Worm (Caenorhabditis elegans): Measurements from ENCODE around the gene F22E5.1.

F22E5.1 gene

DNA sequence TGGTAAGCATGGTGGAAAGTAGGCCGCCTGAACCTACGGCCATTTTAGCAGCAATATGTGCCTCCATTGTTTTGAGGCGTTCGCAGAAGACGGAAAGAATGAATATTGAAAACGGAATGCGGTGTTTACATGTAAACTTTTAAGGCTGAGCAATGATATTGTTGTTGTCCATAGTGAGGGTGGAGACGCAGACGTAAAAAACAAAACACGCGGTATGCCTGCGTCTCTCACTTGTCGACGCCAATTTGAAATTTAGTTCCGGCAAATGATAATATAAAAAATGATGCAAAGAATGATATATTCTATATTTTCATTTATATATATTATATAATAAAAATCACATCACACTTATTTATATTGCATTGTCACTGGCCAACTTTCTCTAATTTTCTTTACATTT lies 34.3 kb downstream of the F22E5.1 start, which contains the start of gene Y47G7B.2:
Gene Y47G7B.2, minus strand, starts transcription at position 143 of the 400 bp plus-strand sequence.
- TF ChIP-seq sea-1 (GFP tag; conservative IDR thresholded peaks at IDR 0.05) (no peak), ama-1 (optimal IDR thresholded peaks at IDR 0.05) (no peak), tra-4 (tag; optimal IDR thresholded peaks at IDR 0.05) (no peak), scrt-1 (GFP tag; IDR thresholded peaks at IDR 0.05) (no peak), F13C5.2 (tag; optimal IDR thresholded peaks at IDR 0.05) (no peak), tbx-37 (GFP tag; conservative IDR thresholded peaks at IDR 0.05) (no peak), aly-1 (tag; optimal IDR thresholded peaks at IDR 0.05) (no peak), ets-7 (tag; optimal IDR thresholded peaks at IDR 0.05) (no peak), hnd-1 (tag; optimal IDR thresholded peaks at IDR 0.05) (no peak), pes-1 (GFP tag; IDR thresholded peaks at IDR 0.05) (no peak)

DNA sequence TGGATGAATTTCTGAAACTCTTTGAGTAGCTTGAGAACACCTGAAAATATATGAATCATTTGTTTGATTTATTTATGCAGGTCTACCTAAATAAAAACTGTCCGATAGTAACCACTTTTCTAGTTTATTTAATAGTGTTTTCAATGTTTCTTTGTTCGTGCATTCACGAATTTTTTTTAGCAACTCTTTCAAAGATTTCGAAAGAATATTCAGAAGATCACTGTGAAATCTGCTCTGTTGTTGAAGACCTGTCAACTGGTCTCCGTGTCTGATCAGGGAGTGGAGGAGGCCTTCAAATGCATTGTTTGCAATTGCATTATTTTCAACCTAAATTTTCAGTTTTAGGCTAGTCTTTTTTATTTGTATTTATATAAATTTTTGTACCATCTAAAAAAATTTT lies 36.4 kb downstream of the F22E5.1 start, which contains the start of gene T05A8.1:
Gene T05A8.1, minus strand, starts transcription at position 101 of the 400 bp plus-strand sequence.
- TF ChIP-seq tbx-37 (GFP tag; conservative IDR thresholded peaks at IDR 0.05) (no peak), tra-4 (tag; optimal IDR thresholded peaks at IDR 0.05) (no peak), aly-1 (tag; optimal IDR thresholded peaks at IDR 0.05) (no peak), scrt-1 (GFP tag; IDR thresholded peaks at IDR 0.05) (no peak), hmbx-1 (tag; optimal IDR thresholded peaks at IDR 0.05) (no peak), ceh-36 (tag; optimal IDR thresholded peaks at IDR 0.05) (no peak), flt-1 (GFP tag; IDR thresholded peaks at IDR 0.05) (no peak), ama-1 (optimal IDR thresholded peaks at IDR 0.05) (no peak), sea-1 (GFP tag; conservative IDR thresholded peaks at IDR 0.05) (no peak), pes-1 (GFP tag; IDR thresholded peaks at IDR 0.05) (no peak), ets-7 (tag; optimal IDR thresholded peaks at IDR 0.05) (no peak), ceh-13 (GFP tag; optimal IDR thresholded peaks at IDR 0.05) (no peak), hnd-1 (tag; optimal IDR thresholded peaks at IDR 0.05) (no peak), tbx-11 (GFP tag; IDR thresholded peaks at IDR 0.05) (no peak), F13C5.2 (tag; optimal IDR thresholded peaks at IDR 0.05) (no peak)

DNA sequence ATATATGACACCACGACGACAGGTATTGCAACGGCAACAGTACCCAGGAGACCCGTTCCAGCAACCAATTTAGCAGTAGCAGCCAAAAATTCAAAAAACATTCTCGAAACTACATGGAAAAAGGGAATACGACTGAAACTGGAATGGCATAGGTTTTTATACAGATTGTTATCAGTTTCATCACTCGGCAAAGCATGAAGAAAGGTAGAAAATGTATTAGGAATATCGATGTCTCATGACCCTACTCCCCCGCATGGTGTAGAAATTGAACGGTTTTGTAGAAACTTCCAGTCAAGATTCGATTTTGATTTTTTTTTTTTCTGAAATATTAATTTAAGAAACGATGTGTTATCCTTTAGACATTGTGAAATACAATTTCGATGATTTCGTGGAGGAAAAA lies 37.3 kb downstream of the F22E5.1 start, which contains the start of gene T05A8.2:
Gene T05A8.2, minus strand, starts transcription at position 101 of the 400 bp plus-strand sequence.
- TF ChIP-seq tbx-37 (GFP tag; conservative IDR thresholded peaks at IDR 0.05) (no peak), scrt-1 (GFP tag; IDR thresholded peaks at IDR 0.05) (no peak), B0310.2 (tag; optimal IDR thresholded peaks at IDR 0.05) (no peak), ama-1 (optimal IDR thresholded peaks at IDR 0.05) (no peak), ceh-13 (GFP tag; optimal IDR thresholded peaks at IDR 0.05) (no peak), aly-1 (tag; optimal IDR thresholded peaks at IDR 0.05) (no peak), hmg-4 (GFP tag; optimal IDR thresholded peaks at IDR 0.05) (no peak), F13C5.2 (tag; optimal IDR thresholded peaks at IDR 0.05) (no peak), hnd-1 (tag; optimal IDR thresholded peaks at IDR 0.05) (no peak), ceh-36 (tag; optimal IDR thresholded peaks at IDR 0.05) (no peak), sea-1 (GFP tag; conservative IDR thresholded peaks at IDR 0.05) (no peak), tbx-11 (GFP tag; IDR thresholded peaks at IDR 0.05) (no peak), hmbx-1 (tag; optimal IDR thresholded peaks at IDR 0.05) (no peak), tra-4 (tag; optimal IDR thresholded peaks at IDR 0.05) (no peak), ets-7 (tag; optimal IDR thresholded peaks at IDR 0.05) (no peak), flt-1 (GFP tag; IDR thresholded peaks at IDR 0.05) (no peak), pes-1 (GFP tag; IDR thresholded peaks at IDR 0.05) (no peak)

DNA sequence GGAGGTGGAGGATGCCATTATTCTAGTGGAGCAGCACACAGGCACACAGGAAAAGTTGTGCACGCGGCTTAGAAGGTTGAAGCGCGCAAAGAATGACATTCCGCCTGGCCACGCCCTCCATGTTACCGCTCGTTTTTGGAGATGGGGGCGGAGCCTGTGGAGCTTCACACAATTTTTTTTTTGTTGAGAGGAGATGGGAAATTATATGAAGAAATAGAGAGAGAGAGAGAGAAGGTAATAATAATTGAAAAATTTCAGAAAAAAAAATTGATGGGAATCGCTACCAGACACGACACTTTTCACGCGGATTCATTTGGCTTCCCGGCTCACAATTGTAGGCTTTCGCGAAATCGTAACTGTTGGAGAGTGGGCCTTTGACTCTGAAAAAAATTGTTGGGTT lies 43.8 kb downstream of the F22E5.1 start, which contains the start of gene T05A8.3:
Gene T05A8.3, minus strand, starts transcription at position 101 of the 400 bp plus-strand sequence.
- TF ChIP-seq tbx-37 (GFP tag; conservative IDR thresholded peaks at IDR 0.05) (no peak), tbx-11 (GFP tag; IDR thresholded peaks at IDR 0.05) (no peak), ceh-13 (GFP tag; optimal IDR thresholded peaks at IDR 0.05) (no peak)

DNA sequence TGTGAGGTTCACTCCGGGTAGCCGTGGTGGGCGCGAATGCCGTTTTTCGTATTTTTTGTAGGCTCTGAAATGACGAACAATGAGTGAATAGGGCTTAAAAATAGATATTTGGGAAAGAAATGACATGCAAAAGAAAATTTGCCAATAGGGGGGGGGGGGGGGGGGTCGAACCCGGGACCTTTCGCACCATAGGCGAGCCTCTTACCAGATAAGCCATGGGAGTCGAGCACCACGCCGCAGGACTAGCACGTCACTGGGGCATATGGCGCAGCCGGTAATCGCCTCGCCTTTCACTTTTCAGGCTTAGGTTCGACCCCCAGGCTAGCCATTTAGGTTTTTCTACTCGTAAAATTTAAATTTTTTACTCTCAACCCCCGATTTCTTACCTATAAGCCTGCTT lies 45.6 kb downstream of the F22E5.1 start:
- TF ChIP-seq ceh-13 (GFP tag; optimal IDR thresholded peaks at IDR 0.05), result no peak
- no peak for TF ChIP-seq hmg-4 (GFP tag; optimal IDR thresholded peaks at IDR 0.05)
- no peak for TF ChIP-seq flt-1 (GFP tag; IDR thresholded peaks at IDR 0.05)
- no peak for TF ChIP-seq scrt-1 (GFP tag; IDR thresholded peaks at IDR 0.05)
- no peak for TF ChIP-seq tbx-11 (GFP tag; IDR thresholded peaks at IDR 0.05)
- no peak for TF ChIP-seq B0310.2 (tag; optimal IDR thresholded peaks at IDR 0.05)
- TF ChIP-seq hnd-1 (tag; optimal IDR thresholded peaks at IDR 0.05), result no peak
- no peak for TF ChIP-seq sea-1 (GFP tag; conservative IDR thresholded peaks at IDR 0.05)
- TF ChIP-seq aly-1 (tag; optimal IDR thresholded peaks at IDR 0.05), result no peak
- TF ChIP-seq hmbx-1 (tag; optimal IDR thresholded peaks at IDR 0.05), result no peak
- no peak for TF ChIP-seq pes-1 (GFP tag; IDR thresholded peaks at IDR 0.05)
- TF ChIP-seq tbx-37 (GFP tag; conservative IDR thresholded peaks at IDR 0.05), result no peak
- no peak for TF ChIP-seq tra-4 (tag; optimal IDR thresholded peaks at IDR 0.05)
- no peak for TF ChIP-seq F13C5.2 (tag; optimal IDR thresholded peaks at IDR 0.05)
- no peak for TF ChIP-seq ama-1 (optimal IDR thresholded peaks at IDR 0.05)

DNA sequence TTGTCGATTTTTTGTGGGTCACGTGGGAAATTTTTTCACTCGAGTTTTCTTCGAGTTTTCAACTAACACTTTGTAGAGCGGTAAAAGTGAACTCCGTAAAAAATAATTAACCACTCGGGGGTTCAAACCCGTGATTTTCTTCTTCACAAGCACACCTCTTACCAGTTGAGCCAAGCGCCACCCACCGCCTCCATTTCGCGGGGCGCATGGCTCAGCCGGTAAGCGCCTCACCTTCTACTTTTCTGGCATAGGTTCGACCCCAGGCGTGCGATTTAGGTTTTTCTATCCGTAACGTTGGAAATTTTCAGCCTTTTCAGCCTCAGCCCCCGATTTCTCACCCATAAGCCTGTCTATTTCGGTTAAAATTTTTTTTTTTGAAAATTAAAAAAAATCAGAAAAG lies 48.4 kb downstream of the F22E5.1 start:
- no peak for TF ChIP-seq hmg-4 (GFP tag; optimal IDR thresholded peaks at IDR 0.05)
- no peak for TF ChIP-seq hmbx-1 (tag; optimal IDR thresholded peaks at IDR 0.05)
- TF ChIP-seq sea-1 (GFP tag; conservative IDR thresholded peaks at IDR 0.05), result no peak
- TF ChIP-seq B0310.2 (tag; optimal IDR thresholded peaks at IDR 0.05), result no peak

DNA sequence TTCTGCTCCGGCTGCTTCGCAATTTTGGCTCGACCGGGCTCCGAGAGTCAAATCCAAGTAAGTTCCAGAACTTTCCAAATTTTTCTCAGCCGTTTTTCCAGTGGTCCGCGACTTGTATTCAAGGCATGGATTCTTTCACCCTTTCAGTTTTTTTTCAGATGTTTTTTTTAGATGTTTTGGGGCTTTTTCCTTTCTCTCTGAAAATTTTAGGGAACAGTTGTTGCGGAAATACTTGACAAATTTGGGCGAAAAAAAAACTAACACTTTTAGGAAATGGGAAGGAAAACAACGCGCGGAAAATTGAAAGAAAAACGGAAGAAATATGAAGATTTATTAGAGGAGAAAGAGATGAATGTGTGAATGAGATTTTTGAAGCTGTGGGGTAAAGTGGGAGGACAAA lies 52.0 kb downstream of the F22E5.1 start, which contains the start of the genes T05A8.11 and nep-2:
Gene T05A8.11, minus strand, starts transcription at position 101 of the 400 bp plus-strand sequence.
Gene nep-2, minus strand, starts transcription at position 192 of the 400 bp plus-strand sequence.
- TF ChIP-seq hmg-4 (GFP tag; optimal IDR thresholded peaks at IDR 0.05) (no peak), hnd-1 (tag; optimal IDR thresholded peaks at IDR 0.05) (no peak), ets-7 (tag; optimal IDR thresholded peaks at IDR 0.05) (no peak), pes-1 (GFP tag; IDR thresholded peaks at IDR 0.05) (no peak), ceh-13 (GFP tag; optimal IDR thresholded peaks at IDR 0.05) (no peak), tbx-11 (GFP tag; IDR thresholded peaks at IDR 0.05) (no peak)

DNA sequence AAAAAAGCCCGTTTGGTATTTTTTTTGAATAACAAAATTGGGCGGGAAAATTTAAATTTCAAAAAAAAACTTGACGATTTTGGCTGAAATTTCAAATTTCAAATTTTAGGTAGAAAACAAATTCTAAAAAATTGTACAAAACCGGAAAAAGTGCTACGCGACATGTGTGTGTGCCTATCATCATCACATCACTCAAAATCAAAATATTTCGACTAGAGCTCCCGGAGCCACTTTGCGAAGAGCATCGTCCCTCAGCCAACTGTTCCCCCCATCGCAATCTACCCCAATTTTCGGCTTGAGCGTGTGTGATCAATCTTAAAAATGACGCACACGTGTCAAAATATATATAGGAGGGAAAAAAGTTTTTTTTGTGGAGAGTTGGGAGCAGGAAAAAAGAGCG lies 53.2 kb downstream of the F22E5.1 start:
- no peak for TF ChIP-seq hmg-4 (GFP tag; optimal IDR thresholded peaks at IDR 0.05)
- TF ChIP-seq hnd-1 (tag; optimal IDR thresholded peaks at IDR 0.05), result no peak
- no peak for TF ChIP-seq ceh-36 (tag; optimal IDR thresholded peaks at IDR 0.05)
- TF ChIP-seq tbx-11 (GFP tag; IDR thresholded peaks at IDR 0.05), result no peak
- no peak for TF ChIP-seq ama-1 (optimal IDR thresholded peaks at IDR 0.05)
- no peak for TF ChIP-seq F13C5.2 (tag; optimal IDR thresholded peaks at IDR 0.05)
- no peak for TF ChIP-seq scrt-1 (GFP tag; IDR thresholded peaks at IDR 0.05)
- no peak for TF ChIP-seq tra-4 (tag; optimal IDR thresholded peaks at IDR 0.05)
- no peak for TF ChIP-seq flt-1 (GFP tag; IDR thresholded peaks at IDR 0.05)
